Worm (Caenorhabditis elegans) whole organism, young adult: ENCODE results near the gene frpr-2.

Source experiments
- F23B12.7 ChIP-seq: sonication (generic microtip); optimal IDR thresholded peaks from 2 replicates; lab custom pipeline; 2017; ENCODE audit warnings: missing genetic modification characterization, mild to moderate bottlenecking, missing compliant biosample characterization, antibody characterized with exemption, moderate library complexity; ENCODE audit not compliant: insufficient read depth
- F55B11.4 ChIP-seq: sonication (generic microtip); optimal IDR thresholded peaks from 2 replicates; lab custom pipeline; 2016; ENCODE audit warnings: missing compliant biosample characterization, missing genetic modification characterization, borderline replicate concordance; ENCODE audit not compliant: insufficient read depth
- akir-1 ChIP-seq: fragments of 200-800 bp; sonication (Bioruptor generic); optimal IDR thresholded peaks from 2 replicates; lab custom pipeline; 2018; ENCODE audit warnings: mild to moderate bottlenecking, missing genetic modification characterization, moderate library complexity, missing compliant biosample characterization
- ama-1 ChIP-seq, 3 experiments: fragments of 150-350 bp in 1 of 3; sonication (generic microtip) in 2 of 3; optimal IDR thresholded peaks; 2 replicates each; lab custom pipeline; 2014 to 2018; ENCODE audit warnings: missing biosample characterization in 2 of 3, missing genetic modification characterization in 2 of 3, missing genetic modification reagents in 2 of 3
- attf-5 ChIP-seq: fragments of 200-800 bp; sonication (Bioruptor generic); optimal IDR thresholded peaks from 2 replicates; lab custom pipeline; 2018; ENCODE audit warnings: mild to moderate bottlenecking, missing genetic modification characterization, missing compliant biosample characterization
- dpl-1 ChIP-seq: fragments of 150-350 bp; optimal IDR thresholded peaks from 2 replicates; lab custom pipeline; 2014; ENCODE audit warnings: missing biosample characterization, missing genetic modification reagents, missing genetic modification characterization
- hrde-1 ChIP-seq: sonication (generic microtip); optimal IDR thresholded peaks from 2 replicates; lab custom pipeline; 2016; ENCODE audit warnings: missing genetic modification characterization, mild to moderate bottlenecking, missing compliant biosample characterization, moderate library complexity, missing genotype, missing genetic modification reagents, borderline replicate concordance
- lin-54 ChIP-seq: fragments of 200-800 bp; sonication (Bioruptor generic); optimal IDR thresholded peaks from 2 replicates; lab custom pipeline; 2018; ENCODE audit warnings: mild to moderate bottlenecking, missing genetic modification characterization, missing compliant biosample characterization
- rcor-1 ChIP-seq: fragments of 200-800 bp; sonication (Bioruptor generic); IDR thresholded peaks from 2 replicates; pipeline ENCODE4 v1.3.6; 2022; ENCODE audit warnings: missing genetic modification reagents, missing genetic modification characterization, missing compliant biosample characterization
- snpc-1.1 ChIP-seq: sonication (generic microtip); optimal IDR thresholded peaks from 2 replicates; lab custom pipeline; 2017; ENCODE audit warnings: missing genetic modification characterization, mild to moderate bottlenecking, missing compliant biosample characterization, antibody characterized with exemption, moderate library complexity, missing genotype, missing genetic modification reagents; ENCODE audit not compliant: insufficient read depth
- unc-62 ChIP-seq: fragments of 150-350 bp; optimal IDR thresholded peaks from 2 replicates; lab custom pipeline; 2014; ENCODE audit warnings: missing biosample characterization, missing genetic modification reagents, missing genetic modification characterization

ce11 chrX:12934768-12935167 is 30.5 kb upstream of the frpr-2 start, which contains the start of gene gmap-1:
- no peak for TF ChIP-seq attf-5 (GFP tag; lab: Kevin White, UChicago)
- no peak for TF ChIP-seq akir-1 (GFP tag; lab: Kevin White, UChicago)
- no peak for TF ChIP-seq dpl-1 (GFP tag; lab: Kevin White, UChicago)
- TF ChIP-seq F23B12.7 (tag; lab: Kevin White, UChicago): no peak
- TF ChIP-seq lin-54 (GFP tag; lab: Kevin White, UChicago): no peak
- no peak for TF ChIP-seq rcor-1
- no peak for TF ChIP-seq snpc-1.1 (tag; lab: Kevin White, UChicago)
- no peak for TF ChIP-seq ama-1 (optimal IDR thresholded peaks at IDR 0.05; lab: Kevin White, UChicago)
- no peak for TF ChIP-seq ama-1 (GFP tag; optimal IDR thresholded peaks at IDR 0.05; lab: Kevin White, UChicago)
- no peak for TF ChIP-seq F55B11.4
- no peak for TF ChIP-seq unc-62 (GFP tag; lab: Kevin White, UChicago)
- TF ChIP-seq hrde-1: no peak
